Fruit fly (Drosophila melanogaster): ENCODE data around the gene SmB.
A peak's percentile ranks its signal among the peaks of the same experiment; 100 is the strongest.

The SmB gene

dm6 chr2L:10426534-10427048 lies at the start of gene SmB, which contains the start of gene KdelR (continued):
- TF ChIP-seq ara (GFP tag; IDR thresholded peaks at IDR 0.05) (no peak), CG11695 (GFP tag; IDR thresholded peaks at IDR 0.05) (no peak), CG31224 (GFP tag; IDR thresholded peaks at IDR 0.05) (no peak), lbe (GFP tag; optimal IDR thresholded peaks at IDR 0.05) (peak; percentile 67), CG8359 (GFP tag; optimal IDR thresholded peaks at IDR 0.05; ENCODE audit: borderline replicate concordance) (no peak), bsh (GFP tag; optimal IDR thresholded peaks at IDR 0.05) (peak in 1 of 2 experiments; percentile 1), CG1603 (tag; optimal IDR thresholded peaks at IDR 0.05) (peak; percentile 16), Dll (GFP tag; IDR thresholded peaks at IDR 0.05; ENCODE audit: partially characterized antibody) (peak; percentile 91), sim (GFP tag; IDR thresholded peaks at IDR 0.05) (no peak), Bteb2 (GFP tag; optimal IDR thresholded peaks at IDR 0.05) (no peak), vvl (GFP tag; IDR thresholded peaks at IDR 0.05) (0 out of 2 replicates have a peak, but pooled peaks have one; percentile 6), Stat92E (GFP tag; optimal IDR thresholded peaks at IDR 0.05) (peak in 1 of 3 experiments; percentile 7), CG1602 (GFP tag; optimal IDR thresholded peaks at IDR 0.05) (no peak), sisA (GFP tag; IDR thresholded peaks at IDR 0.05) (no peak), CG2199 (GFP tag; IDR thresholded peaks at IDR 0.05) (no peak), repo (GFP tag; optimal IDR thresholded peaks at IDR 0.05) (no peak), CG9797 (GFP tag; optimal IDR thresholded peaks at IDR 0.05) (peak; percentile 56), CG14667 (GFP tag; IDR thresholded peaks at IDR 0.05) (no peak), CG14050 (GFP tag; IDR thresholded peaks at IDR 0.05) (no peak), CG13296 (GFP tag; optimal IDR thresholded peaks at IDR 0.05) (peak; percentile 17), btn (GFP tag; optimal IDR thresholded peaks at IDR 0.05) (no peak), CG6654 (GFP tag; optimal IDR thresholded peaks at IDR 0.05) (no peak), CG14965 (GFP tag; optimal IDR thresholded peaks at IDR 0.05; ENCODE audit: borderline replicate concordance) (no peak), Eip74EF (GFP tag; optimal IDR thresholded peaks at IDR 0.05) (no peak)

dm6 chr2L:10474815-10475214 lies 48.4 kb upstream of the SmB start:
- TF ChIP-seq disco-r (GFP tag; optimal IDR thresholded peaks at IDR 0.05): no peak
- TF ChIP-seq gfzf (GFP tag; optimal IDR thresholded peaks at IDR 0.05): no peak
- TF ChIP-seq CG12219 (GFP tag; optimal IDR thresholded peaks at IDR 0.05): no peak
- TF ChIP-seq CG5180 (GFP tag; optimal IDR thresholded peaks at IDR 0.05): peak; percentile 91
- TF ChIP-seq CG6813 (GFP tag; optimal IDR thresholded peaks at IDR 0.05): no peak
- no peak for TF ChIP-seq stwl (tag; optimal IDR thresholded peaks at IDR 0.05)

dm6 chr2L:10474268-10474678 lies 47.8 kb upstream of the SmB start, which contains the start of gene RluA-1:
RluA-1 (minus strand) TSS chr2L:10474349.
- TF ChIP-seq MTF-1 (GFP tag; optimal IDR thresholded peaks at IDR 0.05; ENCODE audit: borderline replicate concordance): peak; percentile 99
- TF ChIP-seq so (GFP tag; IDR thresholded peaks at IDR 0.05): peak; percentile 97
- TF ChIP-seq CG17328 (GFP tag; IDR thresholded peaks at IDR 0.05): peak; percentile 100
- no peak for TF ChIP-seq hkb (optimal IDR thresholded peaks at IDR 0.05)
- peak; percentile 100 for TF ChIP-seq hkb (GFP tag; IDR thresholded peaks at IDR 0.05)
- TF ChIP-seq ken (GFP tag; IDR thresholded peaks at IDR 0.05): peak; percentile 99
- TF ChIP-seq ato (GFP tag; IDR thresholded peaks at IDR 0.05; ENCODE audit: partially characterized antibody): peak; percentile 65
- TF ChIP-seq HLH3B (GFP tag; IDR thresholded peaks at IDR 0.05): peak; percentile 92
- TF ChIP-seq vfl (GFP tag; optimal IDR thresholded peaks at IDR 0.05): peak; percentile 96
- peak; percentile 64 for TF ChIP-seq p53 (GFP tag; optimal IDR thresholded peaks at IDR 0.05)
- TF ChIP-seq row (GFP tag; IDR thresholded peaks at IDR 0.05): peak; percentile 99
- TF ChIP-seq ro (GFP tag; IDR thresholded peaks at IDR 0.05): peak; percentile 99
- peak; percentile 92 for TF ChIP-seq Ets97D (GFP tag; optimal IDR thresholded peaks at IDR 0.05)
- peak; percentile 97 for TF ChIP-seq sd (tag; optimal IDR thresholded peaks at IDR 0.05)
- peak; percentile 99 for TF ChIP-seq CG9817 (tag; optimal IDR thresholded peaks at IDR 0.05)
- TF ChIP-seq Dip3 (GFP tag; optimal IDR thresholded peaks at IDR 0.05): peak; percentile 77
- peak; percentile 95 to 97 for TF ChIP-seq chif (GFP tag; optimal IDR thresholded peaks at IDR 0.05)
- peak; percentile 99 for TF ChIP-seq nerfin-1 (tag; optimal IDR thresholded peaks at IDR 0.05)
- TF ChIP-seq wek (GFP tag; optimal IDR thresholded peaks at IDR 0.05): peak; percentile 96
